Worm (Caenorhabditis elegans) whole organism, late embryonic: ENCODE results near the gene par-2.

Experiments
- C08G9.2 ChIP-seq: sonication (generic microtip); optimal IDR thresholded peaks from 2 replicates; lab custom pipeline; 2016; ENCODE audit warnings: mild to moderate bottlenecking, missing genetic modification characterization, moderate library complexity, missing compliant biosample characterization
- C38D4.7 ChIP-seq: fragments of 200-800 bp; sonication (Bioruptor generic); optimal IDR thresholded peaks from 2 replicates; lab custom pipeline; 2018; ENCODE audit warnings: mild to moderate bottlenecking, missing genetic modification characterization, moderate library complexity, missing compliant biosample characterization
- K02D7.2 ChIP-seq: sonication (generic microtip); optimal IDR thresholded peaks from 2 replicates; lab custom pipeline; 2017; ENCODE audit warnings: mild to moderate bottlenecking, missing genetic modification characterization, missing compliant biosample characterization
- T23F11.4 ChIP-seq: fragments of 200-800 bp; sonication (Bioruptor generic); optimal IDR thresholded peaks from 2 replicates; lab custom pipeline; 2018; ENCODE audit warnings: mild to moderate bottlenecking, missing genetic modification characterization, missing compliant biosample characterization
- Y22D7AL.16 ChIP-seq: sonication (generic microtip); optimal IDR thresholded peaks from 2 replicates; lab custom pipeline; 2016; ENCODE audit warnings: missing genetic modification characterization, missing compliant biosample characterization
- ahr-1 ChIP-seq: sonication (generic microtip); optimal IDR thresholded peaks from 2 replicates; lab custom pipeline; 2016; ENCODE audit warnings: missing genetic modification characterization, missing compliant biosample characterization
- ama-1 ChIP-seq: fragments of 150-350 bp; optimal IDR thresholded peaks from 2 replicates; lab custom pipeline; 2014
- ceh-14 ChIP-seq: sonication (generic microtip); optimal IDR thresholded peaks from 2 replicates; lab custom pipeline; 2016; ENCODE audit warnings: missing genotype, missing genetic modification characterization, missing compliant biosample characterization
- ceh-19 ChIP-seq: fragments of 200-800 bp; sonication (Bioruptor generic); optimal IDR thresholded peaks from 2 replicates; lab custom pipeline; 2018; ENCODE audit warnings: mild to moderate bottlenecking, missing genetic modification characterization, missing compliant biosample characterization
- ceh-2 ChIP-seq: sonication (generic microtip); optimal IDR thresholded peaks from 2 replicates; lab custom pipeline; 2016; ENCODE audit warnings: missing genotype, missing genetic modification characterization, missing compliant biosample characterization
- ceh-22 ChIP-seq: sonication (generic microtip); optimal IDR thresholded peaks from 2 replicates; lab custom pipeline; 2017; ENCODE audit warnings: missing biosample characterization, missing genetic modification characterization
- ceh-24 ChIP-seq: sonication (generic microtip); optimal IDR thresholded peaks from 2 replicates; lab custom pipeline; 2016; ENCODE audit warnings: mild to moderate bottlenecking, missing genetic modification characterization, missing compliant biosample characterization
- ceh-30 ChIP-seq: fragments of 150-350 bp; optimal IDR thresholded peaks from 2 replicates; lab custom pipeline; 2014; ENCODE audit warnings: missing biosample characterization, missing genetic modification characterization
- ceh-34 ChIP-seq: sonication (generic microtip); optimal IDR thresholded peaks from 2 replicates; lab custom pipeline; 2016; ENCODE audit warnings: mild to moderate bottlenecking, missing genetic modification characterization, missing compliant biosample characterization
- ceh-45 ChIP-seq: fragments of 200-800 bp; sonication (Bioruptor generic); IDR thresholded peaks from 2 replicates; pipeline ENCODE4 v1.3.6; 2022; ENCODE audit warnings: missing genetic modification reagents, missing genetic modification characterization, missing compliant biosample characterization
- ceh-6 ChIP-seq: fragments of 200-800 bp; sonication (Bioruptor generic); optimal IDR thresholded peaks from 2 replicates; lab custom pipeline; 2018; ENCODE audit warnings: mild to moderate bottlenecking, missing genetic modification characterization, missing compliant biosample characterization
- ceh-9 ChIP-seq: sonication (generic microtip); optimal IDR thresholded peaks from 2 replicates; lab custom pipeline; 2016; ENCODE audit warnings: mild to moderate bottlenecking, missing genetic modification characterization, inconsistent platforms, missing compliant biosample characterization
- che-1 ChIP-seq: sonication (generic microtip); optimal IDR thresholded peaks from 2 replicates; lab custom pipeline; 2016; ENCODE audit warnings: mild to moderate bottlenecking, missing genetic modification characterization, missing compliant biosample characterization
- dmd-4 ChIP-seq: sonication (generic microtip); optimal IDR thresholded peaks from 2 replicates; lab custom pipeline; 2016; ENCODE audit warnings: borderline replicate concordance, missing genetic modification characterization, missing compliant biosample characterization
- elt-2 ChIP-seq: sonication (generic microtip); optimal IDR thresholded peaks from 2 replicates; lab custom pipeline; 2016; ENCODE audit warnings: missing genetic modification reagents, missing genetic modification characterization, missing compliant biosample characterization
- ets-4 ChIP-seq: sonication (generic microtip); optimal IDR thresholded peaks from 2 replicates; lab custom pipeline; 2016; ENCODE audit warnings: missing genetic modification characterization, missing compliant biosample characterization
- eyg-1 ChIP-seq: sonication (generic microtip); optimal IDR thresholded peaks from 2 replicates; lab custom pipeline; 2016; ENCODE audit warnings: missing genotype, missing genetic modification characterization, missing compliant biosample characterization
- fkh-6 ChIP-seq: sonication (generic microtip); optimal IDR thresholded peaks from 2 replicates; lab custom pipeline; 2016; ENCODE audit warnings: missing genetic modification characterization, missing compliant biosample characterization
- gmeb-2 ChIP-seq: sonication (generic microtip); optimal IDR thresholded peaks from 2 replicates; lab custom pipeline; 2016; ENCODE audit warnings: missing genetic modification characterization, inconsistent platforms, missing compliant biosample characterization
- hlh-15 ChIP-seq: sonication (generic microtip); optimal IDR thresholded peaks from 2 replicates; lab custom pipeline; 2016; ENCODE audit warnings: missing genetic modification characterization, missing compliant biosample characterization
- hlh-30 ChIP-seq: sonication (generic microtip); optimal IDR thresholded peaks from 2 replicates; lab custom pipeline; 2017; ENCODE audit warnings: antibody characterized with exemption, missing genetic modification characterization, missing compliant biosample characterization; ENCODE audit not compliant: insufficient read depth
- hlh-8 ChIP-seq: sonication (generic microtip); optimal IDR thresholded peaks from 2 replicates; lab custom pipeline; 2016; ENCODE audit warnings: missing genotype, missing genetic modification characterization, missing compliant biosample characterization
- madf-2 ChIP-seq: sonication (generic microtip); optimal IDR thresholded peaks from 2 replicates; lab custom pipeline; 2017; ENCODE audit warnings: missing genetic modification characterization, missing compliant biosample characterization
- mec-3 ChIP-seq: sonication (generic microtip); optimal IDR thresholded peaks from 2 replicates; lab custom pipeline; 2016; ENCODE audit warnings: borderline replicate concordance, missing genetic modification characterization, missing compliant biosample characterization
- nfya-1 ChIP-seq: sonication (generic microtip); optimal IDR thresholded peaks from 2 replicates; lab custom pipeline; 2017; ENCODE audit warnings: missing genetic modification characterization, mild to moderate bottlenecking, missing compliant biosample characterization, antibody characterized with exemption, moderate library complexity
- nhr-11 ChIP-seq: fragments of 150-350 bp; optimal IDR thresholded peaks from 2 replicates; lab custom pipeline; 2014; ENCODE audit warnings: missing biosample characterization, missing genetic modification characterization
- npax-4 ChIP-seq: sonication (generic microtip); optimal IDR thresholded peaks from 2 replicates; lab custom pipeline; 2016; ENCODE audit warnings: missing genetic modification characterization, missing compliant biosample characterization
- odd-2 ChIP-seq: sonication (generic microtip); optimal IDR thresholded peaks from 2 replicates; lab custom pipeline; 2017; ENCODE audit warnings: antibody characterized with exemption, mild to moderate bottlenecking, missing genetic modification characterization, missing compliant biosample characterization
- pag-3 ChIP-seq: sonication (generic microtip); optimal IDR thresholded peaks from 2 replicates; lab custom pipeline; 2016; ENCODE audit warnings: missing compliant biosample characterization, missing genetic modification characterization, borderline replicate concordance
- pax-1 ChIP-seq: fragments of 150-350 bp; optimal IDR thresholded peaks from 2 replicates; lab custom pipeline; 2014; ENCODE audit warnings: missing biosample characterization, missing genetic modification characterization
- pha-2 ChIP-seq: sonication (generic microtip); optimal IDR thresholded peaks from 2 replicates; lab custom pipeline; 2017; ENCODE audit warnings: mild to moderate bottlenecking, missing genetic modification characterization, missing compliant biosample characterization
- pha-4 ChIP-seq: fragments of 150-350 bp; optimal IDR thresholded peaks from 2 replicates; lab custom pipeline; 2018; ENCODE audit warnings: missing biosample characterization, missing genetic modification reagents, missing genetic modification characterization
- pqm-1 ChIP-seq: sonication (generic microtip); optimal IDR thresholded peaks from 2 replicates; lab custom pipeline; 2016; ENCODE audit warnings: missing genetic modification characterization, missing compliant biosample characterization
- pros-1 ChIP-seq: fragments of 150-350 bp; optimal IDR thresholded peaks from 2 replicates; lab custom pipeline; 2014; ENCODE audit warnings: missing biosample characterization, missing genetic modification reagents, missing genetic modification characterization
- ref-2 ChIP-seq: sonication (generic microtip); optimal IDR thresholded peaks from 2 replicates; lab custom pipeline; 2016; ENCODE audit warnings: missing genetic modification characterization, missing compliant biosample characterization
- sdc-2 ChIP-seq: sonication (generic microtip); optimal IDR thresholded peaks from 2 replicates; lab custom pipeline; 2016; ENCODE audit warnings: missing genotype, missing genetic modification characterization, missing compliant biosample characterization
- sox-4 ChIP-seq: sonication (generic microtip); optimal IDR thresholded peaks from 2 replicates; lab custom pipeline; 2017; ENCODE audit warnings: mild to moderate bottlenecking, missing genetic modification characterization, inconsistent platforms, missing compliant biosample characterization
- tbx-2 ChIP-seq: sonication (generic microtip); optimal IDR thresholded peaks from 2 replicates; lab custom pipeline; 2016; ENCODE audit warnings: missing genetic modification characterization, missing compliant biosample characterization
- tbx-7 ChIP-seq: sonication (generic microtip); optimal IDR thresholded peaks from 2 replicates; lab custom pipeline; 2016; ENCODE audit warnings: missing genotype, missing genetic modification characterization, missing compliant biosample characterization
- ttx-3 ChIP-seq: sonication (generic microtip); optimal IDR thresholded peaks from 2 replicates; lab custom pipeline; 2016; ENCODE audit warnings: missing genetic modification reagents, missing genetic modification characterization, missing compliant biosample characterization
- unc-3 ChIP-seq, 2 experiments: fragments of 200-800 bp in 1 of 2; sonication (Bioruptor generic) in 1 of 2; sonication (generic microtip) in 1 of 2; conservative IDR thresholded peaks in 1 of 2; optimal IDR thresholded peaks in 1 of 2; 2 replicates each; pipeline versions ENCODE4 v1.3.6 to Lab custom; 2016 to 2022; ENCODE audit warnings: missing compliant biosample characterization in 2 of 2, missing genetic modification characterization in 2 of 2, missing genetic modification reagents in 1 of 2
- unc-42 ChIP-seq: sonication (generic microtip); optimal IDR thresholded peaks from 2 replicates; lab custom pipeline; 2016; ENCODE audit warnings: missing genotype, missing genetic modification characterization, missing compliant biosample characterization
- zip-5 ChIP-seq: sonication (generic microtip); optimal IDR thresholded peaks from 2 replicates; lab custom pipeline; 2016; ENCODE audit warnings: missing genetic modification characterization, missing compliant biosample characterization
- ztf-16 ChIP-seq: sonication (generic microtip); optimal IDR thresholded peaks from 2 replicates; lab custom pipeline; 2017; ENCODE audit warnings: missing genetic modification characterization, missing compliant biosample characterization

par-2 gene

ce11 chrIII:1115793-1116516, 34.8 kb downstream of the par-2 start, which contains the start of the genes F58B6.1 and acsd-1:
Gene F58B6.1, minus strand, starts transcription at chrIII:1115925.
Gene acsd-1, plus strand, starts transcription at chrIII:1116466.
- TF ChIP-seq eyg-1 (no peak), ceh-30 (tag; lab: Kevin White, UChicago) (no peak), gmeb-2 (tag; lab: Kevin White, UChicago) (no peak), elt-2 (tag; lab: Kevin White, UChicago) (peak; percentile 68)

ce11 chrIII:1122239-1122638, 41.0 kb downstream of the par-2 start:
- no peak for TF ChIP-seq pha-4
- TF ChIP-seq hlh-15 (tag; lab: Kevin White, UChicago), result peak; percentile 6
- TF ChIP-seq nhr-11 (tag; lab: Kevin White, UChicago), result no peak
- no peak for TF ChIP-seq mec-3 (tag; lab: Kevin White, UChicago)
- peak; percentile 57 for TF ChIP-seq ztf-16 (tag; lab: Kevin White, UChicago)
- peak; percentile 48 for TF ChIP-seq ceh-2 (tag; lab: Kevin White, UChicago)
- no peak for TF ChIP-seq tbx-7
- TF ChIP-seq eyg-1, result no peak
- no peak for TF ChIP-seq ama-1
- peak; percentile 32 for TF ChIP-seq sdc-2 (tag; lab: Kevin White, UChicago)
- TF ChIP-seq hlh-30 (tag; lab: Kevin White, UChicago), result no peak
- TF ChIP-seq ceh-19, result peak; percentile 66
- TF ChIP-seq C38D4.7 (GFP tag; lab: Kevin White, UChicago), result peak; percentile 62
- peak; percentile 44 for TF ChIP-seq madf-2 (tag; lab: Kevin White, UChicago)
- TF ChIP-seq zip-5 (tag; lab: Kevin White, UChicago), result peak; percentile 33
- peak; percentile 43 for TF ChIP-seq Y22D7AL.16 (tag; lab: Kevin White, UChicago)
- peak; percentile 72 for TF ChIP-seq gmeb-2 (tag; lab: Kevin White, UChicago)
- TF ChIP-seq ahr-1 (tag; lab: Kevin White, UChicago), result no peak
- peak; percentile 5 for TF ChIP-seq tbx-2 (tag; lab: Kevin White, UChicago)
- peak; percentile 31 for TF ChIP-seq ceh-9 (tag; lab: Kevin White, UChicago)
- no peak for TF ChIP-seq C08G9.2 (tag; lab: Kevin White, UChicago)
- peak; percentile 61 for TF ChIP-seq pha-2
- TF ChIP-seq unc-42 (tag; lab: Kevin White, UChicago), result no peak
- TF ChIP-seq npax-4 (tag; lab: Kevin White, UChicago), result peak; percentile 46
- peak; percentile 1 for TF ChIP-seq nfya-1 (tag; lab: Kevin White, UChicago)
- TF ChIP-seq sox-4, result peak; percentile 64
- no peak for TF ChIP-seq ceh-24
- peak; percentile 79 for TF ChIP-seq elt-2 (tag; lab: Kevin White, UChicago)
- TF ChIP-seq pag-3 (tag; lab: Kevin White, UChicago), result no peak
- TF ChIP-seq ttx-3 (tag; lab: Kevin White, UChicago), result peak; percentile 34
- peak; percentile 55; the same call in 1 of the 2 replicates for TF ChIP-seq unc-3 (GFP tag; conservative IDR thresholded peaks at IDR 0.05; lab: Robert Waterston, UW)
- peak; percentile 11 for TF ChIP-seq unc-3 (tag; optimal IDR thresholded peaks at IDR 0.05; lab: Kevin White, UChicago)
- peak; percentile 73 for TF ChIP-seq che-1 (tag; lab: Kevin White, UChicago)
- peak; percentile 18 for TF ChIP-seq ceh-34 (tag; lab: Kevin White, UChicago)
- TF ChIP-seq T23F11.4, result peak; percentile 54
- no peak for TF ChIP-seq hlh-8
- peak; percentile 75 for TF ChIP-seq ceh-6 (GFP tag; lab: Kevin White, UChicago)
- peak; percentile 60 for TF ChIP-seq ref-2 (tag; lab: Kevin White, UChicago)
- TF ChIP-seq ets-4, result no peak
- TF ChIP-seq ceh-22, result no peak
- TF ChIP-seq odd-2 (tag; lab: Kevin White, UChicago), result no peak
- no peak for TF ChIP-seq pros-1 (tag; lab: Kevin White, UChicago)
- TF ChIP-seq fkh-6, result no peak
- no peak for TF ChIP-seq dmd-4 (tag; lab: Kevin White, UChicago)
- TF ChIP-seq K02D7.2, result peak; percentile 39
- TF ChIP-seq pax-1 (tag; lab: Kevin White, UChicago), result no peak
- TF ChIP-seq pqm-1 (tag; lab: Kevin White, UChicago), result no peak
- no peak for TF ChIP-seq ceh-45 (GFP tag; lab: Robert Waterston, UW)
- TF ChIP-seq ceh-14, result peak; percentile 26
